Fruit fly (Drosophila melanogaster) whole organism, embryonic: ENCODE results near the gene Nmdar1.

ENCODE experiments used
- CG15479 ChIP-seq: fragments of 200-800 bp; sonication (Bioruptor generic); optimal IDR thresholded peaks from 3 replicates; lab custom pipeline; 2019; ENCODE audit warnings: missing biosample characterization, mild to moderate bottlenecking, missing genetic modification characterization, moderate library complexity
- Hr51 ChIP-seq, 2 experiments: fragments of 200-800 bp; sonication (Bioruptor generic); optimal IDR thresholded peaks; 2 replicates in 1 of 2; 3 replicates in 1 of 2; lab custom pipeline; 2016 to 2018; ENCODE audit warnings: missing biosample characterization in 2 of 2, missing genetic modification characterization in 2 of 2, mild to moderate bottlenecking in 1 of 2, moderate library complexity in 1 of 2
- YL-1 ChIP-seq: fragments of 200-800 bp; sonication (Bioruptor generic); optimal IDR thresholded peaks from 3 replicates; lab custom pipeline; 2017; ENCODE audit warnings: missing biosample characterization, mild to moderate bottlenecking, missing genetic modification characterization
- lola ChIP-seq, 3 experiments: fragments of >200 bp in 2 of 3; fragments of 200-800 bp in 1 of 3; sonication (Bioruptor generic) in 1 of 3; optimal IDR thresholded peaks; 2 replicates each; lab custom pipeline; 2017 to 2019; ENCODE audit warnings: missing biosample characterization in 3 of 3, missing genetic modification characterization in 3 of 3, mild to moderate bottlenecking in 1 of 3, moderate library complexity in 1 of 3
- zfh1 ChIP-seq: fragments of 200-800 bp; sonication (Bioruptor generic); IDR thresholded peaks from 3 replicates; pipeline ENCODE4 v1.3.6; 2022; ENCODE audit warnings: missing biosample characterization, missing genetic modification characterization

DNA sequence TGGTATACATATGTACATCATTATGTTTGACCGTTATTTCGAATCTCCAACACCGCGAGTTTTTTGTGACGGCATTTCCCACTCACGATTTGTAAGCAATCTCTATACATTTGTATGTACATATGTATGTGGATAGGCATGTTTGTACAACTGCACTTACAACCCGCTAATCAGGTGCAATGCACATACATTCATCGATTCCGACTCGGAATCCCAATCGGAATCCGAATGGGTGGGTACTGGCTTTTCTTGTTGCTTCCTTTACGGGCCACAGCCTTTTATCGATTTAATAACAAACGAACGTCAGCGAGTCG is 48.3 kb upstream of the Nmdar1 start:
- no peak for TF ChIP-seq lola (GFP tag; optimal IDR thresholded peaks at IDR 0.05; lab: Kevin White, UChicago)
- no peak for TF ChIP-seq zfh1
- no peak for TF ChIP-seq YL-1 (GFP tag; lab: Kevin White, UChicago)
- TF ChIP-seq CG15479 (GFP tag; lab: Kevin White, UChicago): no peak
- TF ChIP-seq Hr51 (GFP tag; optimal IDR thresholded peaks at IDR 0.05; lab: Kevin White, UChicago): no peak
